Fruit fly (Drosophila melanogaster) whole organism, embryonic: ENCODE results near the gene CG1640.
A peak's percentile ranks its signal among the peaks of the same experiment; 100 is the strongest.

Source experiments
- Awh ChIP-seq: fragments of 200-800 bp; sonication (Bioruptor generic); IDR thresholded peaks from 2 replicates; pipeline ENCODE4, ENCODE4 v1.3.6; 2022; ENCODE audit warnings: missing biosample characterization, missing genetic modification characterization
- Bdp1 ChIP-seq: fragments of 200-800 bp; sonication (Bioruptor generic); optimal IDR thresholded peaks from 3 replicates; lab custom pipeline; 2016; ENCODE audit warnings: missing biosample characterization, missing genetic modification characterization
- CG10274 ChIP-seq: fragments of 200-800 bp; sonication (Bioruptor generic); optimal IDR thresholded peaks from 3 replicates; lab custom pipeline; 2017; ENCODE audit warnings: missing biosample characterization, mild to moderate bottlenecking, missing genetic modification characterization
- CG10543 ChIP-seq: fragments of 200-800 bp; sonication (Bioruptor generic); optimal IDR thresholded peaks from 3 replicates; lab custom pipeline; 2017; ENCODE audit warnings: missing biosample characterization, mild to moderate bottlenecking, missing genetic modification characterization, moderate library complexity
- CG12744 ChIP-seq: fragments of 200-800 bp; sonication (Bioruptor generic); optimal IDR thresholded peaks from 2 replicates; lab custom pipeline; 2016; ENCODE audit warnings: missing biosample characterization, missing genetic modification characterization
- CG14965 ChIP-seq: fragments of 200-800 bp; sonication (Bioruptor generic); optimal IDR thresholded peaks from 2 replicates; lab custom pipeline; 2016; ENCODE audit warnings: missing biosample characterization, missing genetic modification characterization, borderline replicate concordance
- CG15514 ChIP-seq: fragments of 200-800 bp; sonication (Bioruptor generic); optimal IDR thresholded peaks from 3 replicates; lab custom pipeline; 2017; ENCODE audit warnings: missing biosample characterization, missing genetic modification characterization, mild to moderate bottlenecking, moderate library complexity, missing genetic modification reagents
- CG15601 ChIP-seq: fragments of 200-800 bp; sonication (Bioruptor generic); optimal IDR thresholded peaks from 3 replicates; lab custom pipeline; 2019; ENCODE audit warnings: missing biosample characterization, mild to moderate bottlenecking, missing genetic modification characterization, moderate library complexity
- CG16779 ChIP-seq: fragments of 200-800 bp; sonication (Bioruptor generic); IDR thresholded peaks from 2 replicates; pipeline ENCODE4 v1.3.6; 2022; ENCODE audit warnings: missing biosample characterization, missing genetic modification characterization
- CG1792 ChIP-seq: fragments of 200-800 bp; sonication (Bioruptor generic); optimal IDR thresholded peaks from 2 replicates; lab custom pipeline; 2016; ENCODE audit warnings: missing biosample characterization, missing genetic modification characterization
- CG18476 ChIP-seq: fragments of 200-800 bp; sonication (Bioruptor generic); optimal IDR thresholded peaks from 2 replicates; lab custom pipeline; 2016; ENCODE audit warnings: missing biosample characterization, mild to moderate bottlenecking, missing genetic modification characterization
- CG2116 ChIP-seq: fragments of 200-800 bp; sonication (Bioruptor generic); optimal IDR thresholded peaks from 3 replicates; lab custom pipeline; 2018; ENCODE audit warnings: missing biosample characterization, mild to moderate bottlenecking, missing genetic modification characterization
- CG2129 ChIP-seq: fragments of 200-800 bp; sonication (Bioruptor generic); IDR thresholded peaks from 2 replicates; pipeline ENCODE4 v1.3.6; 2022; ENCODE audit warnings: missing biosample characterization, missing genetic modification characterization; ENCODE audit not compliant: partially characterized antibody
- CG32767 ChIP-seq: fragments of 200-800 bp; sonication (Bioruptor generic); IDR thresholded peaks from 2 replicates; pipeline ENCODE4 v1.3.6; 2022; ENCODE audit warnings: missing biosample characterization, missing genetic modification characterization
- CG3847 ChIP-seq: fragments of 200-800 bp; sonication (Bioruptor generic); IDR thresholded peaks from 2 replicates; pipeline ENCODE4 v1.3.6; 2022; ENCODE audit warnings: missing biosample characterization, missing genetic modification characterization
- CG4360 ChIP-seq: fragments of 200-800 bp; sonication (Bioruptor generic); IDR thresholded peaks from 2 replicates; pipeline ENCODE4 v1.3.6; 2022; ENCODE audit warnings: missing biosample characterization, missing genetic modification characterization
- CG6254 ChIP-seq: fragments of 200-800 bp; sonication (Bioruptor generic); optimal IDR thresholded peaks from 3 replicates; lab custom pipeline; 2017; ENCODE audit warnings: mild to moderate bottlenecking, missing biosample characterization, missing genetic modification reagents, missing genetic modification characterization
- CG8359 ChIP-seq: fragments of 200-800 bp; sonication (Bioruptor generic); optimal IDR thresholded peaks from 2 replicates; lab custom pipeline; 2017; ENCODE audit warnings: missing biosample characterization, mild to moderate bottlenecking, missing genetic modification characterization, borderline replicate concordance
- CG8944 ChIP-seq: fragments of 200-800 bp; sonication (Bioruptor generic); optimal IDR thresholded peaks from 3 replicates; lab custom pipeline; 2016; ENCODE audit warnings: missing biosample characterization, missing genetic modification characterization
- CG9932 ChIP-seq: fragments of 200-800 bp; sonication (Bioruptor generic); IDR thresholded peaks from 2 replicates; pipeline ENCODE4 v1.3.6; 2022; ENCODE audit warnings: missing biosample characterization, missing genetic modification characterization
- Dad ChIP-seq: fragments of 200-800 bp; sonication (Bioruptor generic); optimal IDR thresholded peaks from 3 replicates; lab custom pipeline; 2016; ENCODE audit warnings: missing biosample characterization, missing genetic modification characterization
- Dp ChIP-seq: fragments of 200-800 bp; sonication (Bioruptor generic); optimal IDR thresholded peaks from 2 replicates; lab custom pipeline; 2018; ENCODE audit warnings: missing biosample characterization, mild to moderate bottlenecking, missing genetic modification characterization, moderate library complexity
- Drgx ChIP-seq: fragments of 200-800 bp; sonication (Bioruptor generic); IDR thresholded peaks from 2 replicates; pipeline ENCODE4 v1.3.6; 2022; ENCODE audit warnings: missing biosample characterization, missing genetic modification characterization
- E2f1 ChIP-seq: fragments of 200-800 bp; sonication (Bioruptor generic); IDR thresholded peaks from 2 replicates; pipeline ENCODE4 v1.3.6; 2022; ENCODE audit warnings: missing biosample characterization, missing genetic modification characterization
- Elba2 ChIP-seq: fragments of 200-800 bp; sonication (Bioruptor generic); optimal IDR thresholded peaks from 3 replicates; lab custom pipeline; 2016; ENCODE audit warnings: missing biosample characterization, missing genetic modification characterization
- Fer2 ChIP-seq: fragments of 200-800 bp; sonication (Bioruptor generic); optimal IDR thresholded peaks from 2 replicates; lab custom pipeline; 2018; ENCODE audit warnings: missing biosample characterization, mild to moderate bottlenecking, missing genetic modification characterization, moderate library complexity
- Hand ChIP-seq: fragments of 200-800 bp; sonication (Bioruptor generic); optimal IDR thresholded peaks from 2 replicates; lab custom pipeline; 2017; ENCODE audit warnings: mild to moderate bottlenecking, missing biosample characterization, missing genetic modification reagents, missing genetic modification characterization
- Mad ChIP-seq: fragments of 200-800 bp; sonication (Bioruptor generic); optimal IDR thresholded peaks from 2 replicates; lab custom pipeline; 2016; ENCODE audit warnings: missing biosample characterization, missing genetic modification characterization
- NFAT ChIP-seq: fragments of 200-800 bp; sonication (Bioruptor generic); IDR thresholded peaks from 2 replicates; pipeline ENCODE4 v1.3.6; 2022; ENCODE audit warnings: missing biosample characterization, missing genetic modification characterization
- Oaz ChIP-seq: fragments of 200-800 bp; sonication (Bioruptor generic); IDR thresholded peaks from 2 replicates; pipeline ENCODE4 v1.3.6; 2022; ENCODE audit warnings: missing biosample characterization, missing genetic modification characterization
- Sry-δ ChIP-seq: fragments of 200-800 bp; sonication (Bioruptor generic); optimal IDR thresholded peaks from 2 replicates; lab custom pipeline; 2016; ENCODE audit warnings: missing biosample characterization, missing genetic modification characterization
- Taf1 ChIP-seq: fragments of 200-800 bp; sonication (Bioruptor generic); IDR thresholded peaks from 2 replicates; pipeline ENCODE4 v1.3.6; 2022; ENCODE audit warnings: missing biosample characterization, missing genetic modification characterization
- ac ChIP-seq: fragments of 200-800 bp; sonication (Bioruptor generic); optimal IDR thresholded peaks from 3 replicates; lab custom pipeline; 2017; ENCODE audit warnings: missing biosample characterization, mild to moderate bottlenecking, missing genetic modification characterization
- ap ChIP-seq: fragments of 200-800 bp; sonication (Bioruptor generic); IDR thresholded peaks from 2 replicates; pipeline ENCODE4 v1.3.6; 2022; ENCODE audit warnings: missing biosample characterization, missing genetic modification characterization
- ato ChIP-seq: fragments of 200-800 bp; sonication (Bioruptor generic); IDR thresholded peaks from 2 replicates; pipeline ENCODE4 v1.3.6; 2022; ENCODE audit warnings: missing biosample characterization, missing genetic modification characterization; ENCODE audit not compliant: partially characterized antibody
- bcd ChIP-seq: fragments of 200-800 bp; sonication (Bioruptor generic); optimal IDR thresholded peaks from 2 replicates; lab custom pipeline; 2017; ENCODE audit warnings: missing biosample characterization, mild to moderate bottlenecking, missing genetic modification characterization
- btn ChIP-seq: fragments of 200-800 bp; sonication (Bioruptor generic); optimal IDR thresholded peaks from 2 replicates; lab custom pipeline; 2016; ENCODE audit warnings: missing biosample characterization, missing genetic modification characterization
- dan ChIP-seq: fragments of 200-800 bp; sonication (Bioruptor generic); IDR thresholded peaks from 2 replicates; pipeline ENCODE4 v1.3.6; 2022; ENCODE audit warnings: missing biosample characterization, missing genetic modification characterization
- eve ChIP-seq, 2 experiments: fragments of >200 bp; optimal IDR thresholded peaks; 2 replicates each; lab custom pipeline; 2017; ENCODE audit warnings: missing biosample characterization in 2 of 2, missing genetic modification characterization in 2 of 2
- gcm ChIP-seq: fragments of 200-800 bp; sonication (Bioruptor generic); optimal IDR thresholded peaks from 2 replicates; lab custom pipeline; 2019; ENCODE audit warnings: missing biosample characterization, mild to moderate bottlenecking, missing genetic modification characterization, moderate library complexity
- lola ChIP-seq, 3 experiments: fragments of >200 bp in 2 of 3; fragments of 200-800 bp in 1 of 3; sonication (Bioruptor generic) in 1 of 3; optimal IDR thresholded peaks; 2 replicates each; lab custom pipeline; 2017 to 2019; ENCODE audit warnings: missing biosample characterization in 3 of 3, missing genetic modification characterization in 3 of 3, mild to moderate bottlenecking in 1 of 3, moderate library complexity in 1 of 3
- lov ChIP-seq, 2 experiments: fragments of 200-800 bp in 1 of 2; fragments of >200 bp in 1 of 2; sonication (Bioruptor generic) in 1 of 2; IDR thresholded peaks in 1 of 2; optimal IDR thresholded peaks in 1 of 2; 2 replicates in 1 of 2; 3 replicates in 1 of 2; pipeline versions ENCODE4 v1.3.6 to Lab custom; 2017 to 2022; ENCODE audit warnings: missing biosample characterization in 1 of 2, missing genetic modification characterization in 1 of 2
- luna ChIP-seq: fragments of 200-800 bp; sonication (Bioruptor generic); optimal IDR thresholded peaks from 2 replicates; lab custom pipeline; 2016; ENCODE audit warnings: missing biosample characterization, missing genetic modification characterization
- p53 ChIP-seq: fragments of 200-800 bp; sonication (Bioruptor generic); optimal IDR thresholded peaks from 2 replicates; lab custom pipeline; 2016; ENCODE audit warnings: missing biosample characterization, missing genetic modification characterization
- slbo ChIP-seq: fragments of 200-800 bp; sonication (Bioruptor generic); IDR thresholded peaks from 2 replicates; pipeline ENCODE4 v1.3.6; 2022; ENCODE audit warnings: missing biosample characterization, missing genetic modification characterization
- so ChIP-seq: fragments of 200-800 bp; sonication (Bioruptor generic); IDR thresholded peaks from 3 replicates; pipeline ENCODE4 v1.3.6; 2022; ENCODE audit warnings: missing biosample characterization, missing genetic modification characterization
- tll ChIP-seq, 2 experiments: fragments of 200-800 bp in 1 of 2; fragments of >200 bp in 1 of 2; sonication (Bioruptor generic) in 1 of 2; optimal IDR thresholded peaks; 2 replicates each; lab custom pipeline; 2017 to 2019; ENCODE audit warnings: missing biosample characterization in 2 of 2, missing genetic modification characterization in 2 of 2, mild to moderate bottlenecking in 1 of 2, moderate library complexity in 1 of 2
- yki ChIP-seq: fragments of >200 bp; optimal IDR thresholded peaks from 3 replicates; lab custom pipeline; 2018
- z ChIP-seq: fragments of 200-800 bp; sonication (Bioruptor generic); IDR thresholded peaks from 3 replicates; pipeline ENCODE4 v1.3.6; 2022; ENCODE audit warnings: missing biosample characterization, missing genetic modification characterization
- zf30C ChIP-seq: fragments of 200-800 bp; sonication (Bioruptor generic); optimal IDR thresholded peaks from 3 replicates; lab custom pipeline; 2018; ENCODE audit warnings: missing biosample characterization, mild to moderate bottlenecking, missing genetic modification characterization

Gene CG1640

DNA sequence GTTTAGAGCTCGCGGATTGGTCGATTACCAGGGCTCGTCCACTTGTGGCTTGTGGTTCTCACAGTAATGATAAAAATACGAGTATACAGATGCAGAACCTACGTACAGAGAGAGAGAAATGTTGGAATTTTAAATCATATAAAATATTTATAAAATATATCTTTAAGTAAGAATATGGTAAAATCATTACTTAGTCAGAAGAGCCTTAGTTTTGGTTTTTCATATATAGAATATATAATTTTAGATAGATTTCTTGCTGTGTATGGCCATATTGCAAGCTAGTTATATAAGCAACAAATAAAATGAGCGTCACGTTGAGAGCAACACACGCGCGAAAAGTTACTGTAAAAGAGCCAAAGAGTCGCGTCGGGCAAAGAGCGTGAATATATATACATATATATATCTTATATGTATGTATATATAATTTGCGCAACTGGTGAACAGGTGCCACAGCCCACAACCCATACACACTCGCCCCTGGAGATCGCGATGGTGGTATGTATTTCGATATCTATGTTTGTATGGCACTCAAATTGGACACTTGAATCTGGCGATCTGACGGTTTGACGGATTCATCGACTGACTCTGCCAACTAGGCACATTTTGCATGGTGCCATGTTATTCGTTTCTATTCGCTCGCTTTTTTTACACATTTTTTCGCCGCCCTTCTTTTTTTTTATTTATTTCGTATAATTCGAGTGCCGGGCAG lies 20.2 kb downstream of the CG1640 start (continued):
- TF ChIP-seq btn (GFP tag; lab: Kevin White, UChicago) (no peak), Bdp1 (no peak), dan (GFP tag; lab: Robert Waterston, UW) (no peak), zf30C (peak; percentile 36), CG10274 (GFP tag; lab: Kevin White, UChicago) (no peak), Dad (no peak), CG15514 (GFP tag; lab: Kevin White, UChicago) (peak; percentile 72), CG18476 (GFP tag; lab: Kevin White, UChicago) (no peak), CG9932 (GFP tag; lab: Robert Waterston, UW) (peak; percentile 82), CG8359 (no peak), CG6254 (GFP tag; lab: Kevin White, UChicago) (no peak), CG4360 (GFP tag; lab: Robert Waterston, UW) (no peak), CG14965 (GFP tag; lab: Kevin White, UChicago) (no peak), slbo (GFP tag; lab: Robert Waterston, UW) (peak; percentile 87), CG3847 (peak; percentile 66), p53 (GFP tag; lab: Kevin White, UChicago) (no peak), E2f1 (GFP tag; lab: Robert Waterston, UW) (peak; percentile 66), ap (GFP tag; lab: Robert Waterston, UW) (0 out of 2 replicates have a peak, but pooled peaks have one; percentile 11), Drgx (GFP tag; lab: Robert Waterston, UW) (peak; percentile 92), ac (GFP tag; lab: Kevin White, UChicago) (no peak), gcm (GFP tag; lab: Kevin White, UChicago) (peak; percentile 18), CG10543 (GFP tag; lab: Kevin White, UChicago) (no peak), CG1792 (no peak), luna (GFP tag; lab: Kevin White, UChicago) (no peak), CG15601 (tag; lab: Kevin White, UChicago) (no peak), Elba2 (GFP tag; lab: Kevin White, UChicago) (no peak), Oaz (GFP tag; lab: Robert Waterston, UW) (peak; percentile 52; the same call in 1 of the 2 replicates), ato (no peak), Taf1 (GFP tag; lab: Robert Waterston, UW) (peak; percentile 50), eve (GFP tag; optimal IDR thresholded peaks at IDR 0.05; lab: Kevin White, UChicago) (no peak), CG8944 (GFP tag; lab: Kevin White, UChicago) (no peak), yki (lab: Kevin White, UChicago) (no peak), Dp (GFP tag; lab: Kevin White, UChicago) (no peak), lola (GFP tag; optimal IDR thresholded peaks at IDR 0.05; lab: Kevin White, UChicago) (no peak), NFAT (GFP tag; lab: Robert Waterston, UW) (no peak), Sry-δ (GFP tag; lab: Kevin White, UChicago) (no peak), tll (GFP tag; optimal IDR thresholded peaks at IDR 0.05; lab: Kevin White, UChicago) (no peak), Mad (GFP tag; lab: Kevin White, UChicago) (no peak), z (GFP tag; lab: Robert Waterston, UW) (no peak), CG2129 (GFP tag; lab: Robert Waterston, UW) (no peak), Fer2 (tag; lab: Kevin White, UChicago) (peak; percentile 60), so (GFP tag; lab: Robert Waterston, UW) (no peak), CG16779 (GFP tag; lab: Robert Waterston, UW) (0 out of 2 replicates have a peak, but pooled peaks have one; percentile 3), CG12744 (no peak), lov (optimal IDR thresholded peaks at IDR 0.05; lab: Kevin White, UChicago) (no peak), lov (GFP tag; IDR thresholded peaks at IDR 0.05; lab: Robert Waterston, UW) (no peak), Hand (GFP tag; lab: Kevin White, UChicago) (peak; percentile 62), CG32767 (GFP tag; lab: Robert Waterston, UW) (no peak), CG2116 (GFP tag; lab: Kevin White, UChicago) (peak; percentile 2), bcd (GFP tag; lab: Kevin White, UChicago) (peak; percentile 64), Awh (GFP tag; lab: Robert Waterston, UW) (no peak)
